Fruit fly (Drosophila melanogaster) whole organism, embryonic: ENCODE results near the gene CG6398.
A peak's percentile ranks its signal among the peaks of the same experiment; 100 is the strongest.

Experiments
- Abd-B ChIP-seq: fragments of 200-800 bp; sonication (Bioruptor generic); optimal IDR thresholded peaks from 2 replicates; lab custom pipeline; 2018; ENCODE audit warnings: missing biosample characterization, mild to moderate bottlenecking, missing genetic modification characterization, moderate library complexity
- Antp ChIP-seq: fragments of 200-800 bp; sonication (Bioruptor generic); optimal IDR thresholded peaks from 3 replicates; lab custom pipeline; 2016; ENCODE audit warnings: missing biosample characterization, missing genetic modification characterization
- Blimp-1 ChIP-seq: fragments of 200-800 bp; sonication (Bioruptor generic); optimal IDR thresholded peaks from 3 replicates; lab custom pipeline; 2018; ENCODE audit warnings: missing biosample characterization, missing genetic modification characterization, mild to moderate bottlenecking, moderate library complexity, missing genetic modification reagents
- CG10431 ChIP-seq: fragments of 200-800 bp; sonication (Bioruptor generic); optimal IDR thresholded peaks from 3 replicates; lab custom pipeline; 2018; ENCODE audit warnings: missing biosample characterization, mild to moderate bottlenecking, missing genetic modification characterization
- CG10979 ChIP-seq: fragments of 200-800 bp; sonication (Bioruptor generic); optimal IDR thresholded peaks from 2 replicates; lab custom pipeline; 2018; ENCODE audit warnings: missing biosample characterization, mild to moderate bottlenecking, missing genetic modification characterization, moderate library complexity
- CG11456 ChIP-seq: fragments of 200-800 bp; sonication (Bioruptor generic); IDR thresholded peaks from 3 replicates; pipeline ENCODE4 v1.3.6; 2022; ENCODE audit warnings: missing biosample characterization, missing genetic modification characterization
- CG12236 ChIP-seq: fragments of 200-800 bp; sonication (Bioruptor generic); optimal IDR thresholded peaks from 2 replicates; lab custom pipeline; 2016; ENCODE audit warnings: missing biosample characterization, missing genetic modification characterization
- CG14014 ChIP-seq: fragments of 200-800 bp; sonication (Bioruptor generic); IDR thresholded peaks from 2 replicates; pipeline ENCODE4 v1.3.6; 2022; ENCODE audit warnings: missing biosample characterization, missing genetic modification characterization
- CG17328 ChIP-seq: fragments of 200-800 bp; sonication (Bioruptor generic); IDR thresholded peaks from 2 replicates; pipeline ENCODE4 v1.3.6; 2022; ENCODE audit warnings: missing biosample characterization, missing genetic modification characterization
- CG1832 ChIP-seq: fragments of 200-800 bp; sonication (Bioruptor generic); optimal IDR thresholded peaks from 2 replicates; lab custom pipeline; 2017; ENCODE audit warnings: missing biosample characterization, mild to moderate bottlenecking, missing genetic modification characterization, inconsistent platforms
- CG30020 ChIP-seq: fragments of 200-800 bp; optimal IDR thresholded peaks from 2 replicates; lab custom pipeline; 2019; ENCODE audit warnings: missing biosample characterization, mild to moderate bottlenecking, missing genetic modification characterization, moderate library complexity
- CG33213 ChIP-seq: fragments of 200-800 bp; sonication (Bioruptor generic); optimal IDR thresholded peaks from 3 replicates; lab custom pipeline; 2016; ENCODE audit warnings: missing biosample characterization, missing genetic modification characterization
- CG4360 ChIP-seq: fragments of 200-800 bp; sonication (Bioruptor generic); IDR thresholded peaks from 2 replicates; pipeline ENCODE4 v1.3.6; 2022; ENCODE audit warnings: missing biosample characterization, missing genetic modification characterization
- CG7745 ChIP-seq: fragments of 200-800 bp; sonication (Bioruptor generic); optimal IDR thresholded peaks from 2 replicates; lab custom pipeline; 2018; ENCODE audit warnings: missing biosample characterization, mild to moderate bottlenecking, missing genetic modification characterization, moderate library complexity
- Drgx ChIP-seq: fragments of 200-800 bp; sonication (Bioruptor generic); IDR thresholded peaks from 2 replicates; pipeline ENCODE4 v1.3.6; 2022; ENCODE audit warnings: missing biosample characterization, missing genetic modification characterization
- Eip74EF ChIP-seq, 2 experiments: fragments of 200-800 bp in 1 of 2; fragments of >200 bp in 1 of 2; sonication (Bioruptor generic) in 1 of 2; optimal IDR thresholded peaks; 2 replicates each; lab custom pipeline; 2017 to 2019; ENCODE audit warnings: missing biosample characterization in 2 of 2, missing genetic modification characterization in 2 of 2, mild to moderate bottlenecking in 1 of 2, moderate library complexity in 1 of 2
- Ets65A ChIP-seq: fragments of 200-800 bp; sonication (Bioruptor generic); peaks from one replicate; lab custom pipeline; 2016; ENCODE audit warnings: missing biosample characterization, missing genetic modification characterization
- Sry-δ ChIP-seq: fragments of 200-800 bp; sonication (Bioruptor generic); optimal IDR thresholded peaks from 2 replicates; lab custom pipeline; 2016; ENCODE audit warnings: missing biosample characterization, missing genetic modification characterization
- Stat92E ChIP-seq, 3 experiments: fragments of >200 bp in 2 of 3; fragments of 200-800 bp in 1 of 3; sonication (Bioruptor generic) in 1 of 3; optimal IDR thresholded peaks; 2 replicates each; lab custom pipeline; 2017 to 2019; ENCODE audit warnings: missing biosample characterization in 3 of 3, missing genetic modification characterization in 3 of 3, mild to moderate bottlenecking in 1 of 3, moderate library complexity in 1 of 3
- TFAM ChIP-seq: fragments of 200-800 bp; sonication (Bioruptor generic); optimal IDR thresholded peaks from 2 replicates; lab custom pipeline; 2017; ENCODE audit warnings: missing biosample characterization, missing genetic modification characterization, inconsistent platforms
- bigmax ChIP-seq: fragments of 200-800 bp; sonication (Bioruptor generic); optimal IDR thresholded peaks from 2 replicates; lab custom pipeline; 2018; ENCODE audit warnings: missing biosample characterization, mild to moderate bottlenecking, missing genetic modification characterization
- bsh ChIP-seq, 2 experiments: fragments of 200-800 bp; sonication (Bioruptor generic); optimal IDR thresholded peaks; 2 replicates each; lab custom pipeline; 2017 to 2018; ENCODE audit warnings: mild to moderate bottlenecking in 2 of 2, missing biosample characterization in 2 of 2, missing genetic modification characterization in 2 of 2, moderate library complexity in 1 of 2
- ci ChIP-seq: fragments of 200-800 bp; sonication (Bioruptor generic); IDR thresholded peaks from 3 replicates; pipeline ENCODE4 v1.3.6; 2022; ENCODE audit warnings: missing biosample characterization, missing genetic modification characterization
- crol ChIP-seq: fragments of 200-800 bp; sonication (Bioruptor generic); IDR thresholded peaks from 2 replicates; pipeline ENCODE4 v1.3.6; 2022; ENCODE audit warnings: missing biosample characterization, missing genetic modification characterization
- dimm ChIP-seq: fragments of 200-800 bp; sonication (Bioruptor generic); IDR thresholded peaks from 2 replicates; pipeline ENCODE4 v1.3.6; 2022; ENCODE audit warnings: missing biosample characterization, missing genetic modification characterization
- grau ChIP-seq: fragments of 200-800 bp; optimal IDR thresholded peaks from 3 replicates; lab custom pipeline; 2019; ENCODE audit warnings: missing biosample characterization, mild to moderate bottlenecking, missing genetic modification characterization, moderate library complexity
- kah ChIP-seq: fragments of 200-800 bp; sonication (Bioruptor generic); optimal IDR thresholded peaks from 2 replicates; lab custom pipeline; 2018; ENCODE audit warnings: missing biosample characterization, mild to moderate bottlenecking, missing genetic modification characterization
- peb ChIP-seq: fragments of 200-800 bp; sonication (Bioruptor generic); IDR thresholded peaks from 2 replicates; pipeline ENCODE4 v1.3.6; 2022; ENCODE audit warnings: missing biosample characterization, missing genetic modification characterization
- ro ChIP-seq: fragments of 200-800 bp; sonication (Bioruptor generic); IDR thresholded peaks from 2 replicates; pipeline ENCODE4 v1.3.6; 2022; ENCODE audit warnings: missing biosample characterization, missing genetic modification characterization
- sd ChIP-seq: fragments of 200-800 bp; sonication (Bioruptor generic); optimal IDR thresholded peaks from 3 replicates; lab custom pipeline; 2018; ENCODE audit warnings: missing biosample characterization, mild to moderate bottlenecking, missing genetic modification characterization, moderate library complexity
- sens ChIP-seq: fragments of 200-800 bp; sonication (Bioruptor generic); peaks from one replicate; lab custom pipeline; 2016; ENCODE audit warnings: missing biosample characterization, missing genetic modification characterization
- sens-2 ChIP-seq: fragments of 200-800 bp; sonication (Bioruptor generic); IDR thresholded peaks from 2 replicates; pipeline ENCODE4 v1.3.6; 2022; ENCODE audit warnings: missing biosample characterization, missing genetic modification characterization
- wdn ChIP-seq: fragments of 200-800 bp; sonication (Bioruptor generic); IDR thresholded peaks from 2 replicates; pipeline ENCODE4 v1.3.6; 2022; ENCODE audit warnings: missing biosample characterization, missing genetic modification characterization

Gene CG6398

DNA sequence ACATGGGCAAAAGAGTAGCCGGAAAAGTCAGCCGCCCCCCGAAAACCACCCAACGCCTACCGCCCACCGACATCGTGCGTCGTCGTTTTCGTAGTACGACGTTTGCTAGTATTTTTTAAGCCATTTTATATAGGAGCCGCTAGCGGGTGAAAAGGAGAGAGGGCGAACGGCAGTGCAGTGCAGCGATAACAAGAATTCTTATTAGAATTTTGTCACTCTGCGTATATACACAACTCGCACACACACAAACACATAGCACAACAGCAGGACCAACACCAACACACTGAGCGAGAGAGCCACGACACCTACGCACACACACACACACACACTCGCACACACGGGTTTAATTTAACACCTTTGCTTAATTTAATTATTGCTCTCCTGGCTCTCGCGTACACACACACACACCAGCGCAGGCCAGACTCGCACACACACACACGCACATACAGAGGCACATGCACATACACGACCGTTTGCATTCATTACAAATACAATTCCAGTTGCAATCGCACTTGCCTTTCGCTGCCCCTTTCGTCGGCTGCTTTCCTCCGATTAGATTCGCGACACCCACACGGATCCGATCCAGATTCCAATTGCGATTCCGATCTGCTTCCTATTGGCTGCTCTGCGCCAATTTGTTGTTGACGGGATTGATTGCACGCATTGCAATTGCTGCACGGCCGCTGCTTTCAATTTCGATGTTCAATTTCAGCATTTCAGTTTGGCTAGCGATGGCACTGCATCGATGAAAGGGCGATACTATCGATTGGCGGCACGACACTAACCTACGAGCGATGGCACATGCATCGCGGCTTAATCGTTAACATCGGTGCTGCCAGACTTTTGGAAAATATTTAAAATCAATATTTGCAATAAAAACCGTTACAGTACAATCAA is 3.6 kb upstream of the CG6398 start, which contains the start of gene Socs16D (continued):
- TF ChIP-seq Eip74EF (GFP tag; optimal IDR thresholded peaks at IDR 0.05; lab: Kevin White, UChicago), result peak in 1 of 2 experiments; percentile 26
- no peak; the same call in 1 of the 2 replicates for TF ChIP-seq CG14014 (GFP tag; lab: Robert Waterston, UW)
- peak; percentile 70 for TF ChIP-seq Abd-B (GFP tag; lab: Kevin White, UChicago)
- no peak for TF ChIP-seq CG10431 (GFP tag; lab: Kevin White, UChicago)
- peak; percentile 100 for TF ChIP-seq Sry-δ (GFP tag; lab: Kevin White, UChicago)
- peak; percentile 84 for TF ChIP-seq CG33213
- no peak for TF ChIP-seq ro (GFP tag; lab: Robert Waterston, UW)
- no peak for TF ChIP-seq dimm (GFP tag; lab: Robert Waterston, UW)
- TF ChIP-seq Drgx (GFP tag; lab: Robert Waterston, UW), result no peak; the same call in 1 of the 2 replicates
- TF ChIP-seq CG17328 (GFP tag; lab: Robert Waterston, UW), result 0 out of 2 replicates have a peak, but pooled peaks have one; percentile 21
- TF ChIP-seq CG11456 (GFP tag; lab: Robert Waterston, UW), result peak; percentile 59; the same call in 1 of the 3 replicates
- TF ChIP-seq Antp (GFP tag; lab: Kevin White, UChicago), result peak; percentile 55
- TF ChIP-seq bigmax (GFP tag; lab: Kevin White, UChicago), result peak; percentile 45
- no peak for TF ChIP-seq Stat92E (GFP tag; optimal IDR thresholded peaks at IDR 0.05; lab: Kevin White, UChicago)
- peak; percentile 39 for TF ChIP-seq CG12236
- TF ChIP-seq wdn (GFP tag; lab: Robert Waterston, UW), result no peak
- peak; percentile 32 for TF ChIP-seq grau (tag; lab: Kevin White, UChicago)
- TF ChIP-seq CG7745 (tag; lab: Kevin White, UChicago), result peak; percentile 100
- TF ChIP-seq TFAM, result no peak
- TF ChIP-seq peb (GFP tag; lab: Robert Waterston, UW), result no peak
- TF ChIP-seq, all 482 proteins: peak for 245

DNA sequence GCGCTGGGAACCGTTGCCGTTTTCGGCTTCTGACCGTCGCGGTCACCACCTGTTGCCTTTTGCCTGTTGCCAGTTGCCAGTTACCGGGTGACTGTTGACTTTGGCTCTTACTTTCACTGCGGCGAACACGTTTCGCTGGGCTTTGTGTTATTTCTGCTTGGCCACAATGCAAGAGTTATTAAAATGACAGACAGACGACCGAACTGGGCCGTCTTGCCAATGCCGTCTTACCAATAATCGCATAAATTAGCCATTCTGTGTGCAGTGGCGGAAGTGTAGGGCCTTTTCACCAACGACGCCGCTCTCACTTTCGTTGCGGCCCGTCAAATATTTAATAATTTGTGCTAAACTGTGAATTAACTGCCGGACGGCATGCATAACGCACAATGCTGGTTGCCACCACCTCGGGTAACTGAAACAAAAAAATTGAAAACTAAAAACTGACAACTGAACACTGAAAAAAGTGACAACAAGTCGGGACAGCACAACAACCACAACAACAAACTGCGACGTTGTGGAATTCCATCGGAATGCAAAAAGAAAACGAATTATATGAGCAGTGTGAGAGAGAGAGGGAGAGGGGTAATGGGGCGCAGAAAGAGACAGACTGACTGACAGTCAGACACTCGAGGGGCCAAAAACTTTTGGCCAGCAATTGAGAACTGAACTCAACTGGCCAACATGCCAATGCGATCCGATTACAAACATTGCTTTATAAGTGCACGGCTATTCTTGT is 2.2 kb upstream of the CG6398 start:
- TF ChIP-seq sens-2 (GFP tag; lab: Robert Waterston, UW) (no peak), bsh (GFP tag; optimal IDR thresholded peaks at IDR 0.05; lab: Kevin White, UChicago) (no peak), sens (peak; percentile 8), Ets65A (GFP tag; lab: Kevin White, UChicago) (peak; percentile 60), CG4360 (GFP tag; lab: Robert Waterston, UW) (peak; percentile 71; the same call in 1 of the 2 replicates), kah (GFP tag; lab: Kevin White, UChicago) (peak; percentile 30), ci (GFP tag; lab: Robert Waterston, UW) (0 out of 3 replicates have a peak, but pooled peaks have one; percentile 39), Blimp-1 (peak; percentile 78), crol (GFP tag; lab: Robert Waterston, UW) (peak; percentile 24; the same call in 1 of the 2 replicates), CG1832 (GFP tag; lab: Kevin White, UChicago) (peak; percentile 42), CG30020 (tag; lab: Kevin White, UChicago) (no peak), sd (tag; lab: Kevin White, UChicago) (peak; percentile 94), CG10979 (no peak)
